Worm (Caenorhabditis elegans) whole organism, L1 larva: ENCODE results near the gene skr-8.

Experiments
- elt-2 ChIP-seq: sonication (generic microtip); optimal IDR thresholded peaks from 2 replicates; lab custom pipeline; 2016; ENCODE audit warnings: missing genetic modification characterization, mild to moderate bottlenecking, inconsistent platforms, missing compliant biosample characterization, missing genetic modification reagents
- isw-1 ChIP-seq: fragments of 200-800 bp; sonication (Bioruptor generic); IDR thresholded peaks from 2 replicates; pipeline ENCODE4 v1.3.6; 2022; ENCODE audit warnings: missing genetic modification characterization, missing compliant biosample characterization
- lin-39 ChIP-seq: fragments of 150-350 bp; optimal IDR thresholded peaks from 2 replicates; lab custom pipeline; 2014; ENCODE audit warnings: missing biosample characterization, missing genetic modification reagents, missing genetic modification characterization
- mep-1 ChIP-seq: fragments of 150-350 bp; optimal IDR thresholded peaks from 2 replicates; lab custom pipeline; 2014; ENCODE audit warnings: missing biosample characterization, missing genetic modification characterization
- sptf-1 ChIP-seq: fragments of 150-350 bp; optimal IDR thresholded peaks from 2 replicates; lab custom pipeline; 2014; ENCODE audit warnings: missing biosample characterization, missing genetic modification characterization
- zag-1 ChIP-seq: fragments of 150-350 bp; optimal IDR thresholded peaks from 2 replicates; lab custom pipeline; 2014; ENCODE audit warnings: missing biosample characterization, missing genetic modification characterization

DNA sequence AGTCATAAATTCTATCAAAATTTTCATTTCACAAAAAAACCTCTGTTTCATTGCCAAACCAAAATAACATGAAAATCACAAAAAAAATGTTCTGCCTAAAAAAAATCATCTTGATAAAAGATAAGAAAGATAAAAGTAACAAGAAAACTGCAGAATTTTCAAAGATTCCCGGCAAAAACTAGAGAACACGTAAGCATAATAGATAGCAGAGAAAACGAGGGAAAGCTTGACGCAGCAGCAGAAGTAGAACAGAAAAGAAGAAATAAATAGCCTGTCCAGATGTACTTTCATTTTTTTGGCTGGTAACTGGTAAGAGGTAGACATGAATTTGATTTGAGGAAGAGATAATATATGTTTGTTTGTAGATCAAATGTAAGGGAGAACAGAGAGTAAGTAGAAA lies 45.1 kb upstream of the skr-8 start:
- TF ChIP-seq lin-39 (tag; lab: Kevin White, UChicago): no peak
- TF ChIP-seq isw-1 (GFP tag; lab: Robert Waterston, UW): no peak
- no peak for TF ChIP-seq elt-2 (tag; lab: Kevin White, UChicago)
- no peak for TF ChIP-seq mep-1
- TF ChIP-seq sptf-1: no peak
- no peak for TF ChIP-seq zag-1
